Fruit fly (Drosophila melanogaster) whole organism, embryonic: ENCODE data around the gene ND-MNLL.
A peak's percentile ranks its signal among the peaks of the same experiment; 100 is the strongest.

Experiments used
- Antp ChIP-seq: fragments of 200-800 bp; sonication (Bioruptor generic); optimal IDR thresholded peaks from 3 replicates; lab custom pipeline; 2016; ENCODE audit warnings: missing biosample characterization, missing genetic modification characterization
- CG12104 ChIP-seq: fragments of 200-800 bp; sonication (Bioruptor generic); optimal IDR thresholded peaks from 3 replicates; lab custom pipeline; 2016; ENCODE audit warnings: missing biosample characterization, missing genetic modification characterization
- CG14050 ChIP-seq: fragments of 200-800 bp; sonication (Bioruptor generic); IDR thresholded peaks from 3 replicates; pipeline ENCODE4 v1.3.6; 2022; ENCODE audit warnings: missing biosample characterization, missing genetic modification characterization
- CG14441 ChIP-seq: fragments of 200-800 bp; sonication (Bioruptor generic); IDR thresholded peaks from 2 replicates; pipeline ENCODE4 v1.3.6; 2022; ENCODE audit warnings: missing biosample characterization, missing genetic modification characterization
- CG14860 ChIP-seq: fragments of 200-800 bp; sonication (Bioruptor generic); IDR thresholded peaks from 3 replicates; pipeline ENCODE4 v1.3.6; 2022; ENCODE audit warnings: missing biosample characterization, missing genetic modification characterization; ENCODE audit not compliant: partially characterized antibody
- CG15696 ChIP-seq: fragments of 200-800 bp; sonication (Bioruptor generic); optimal IDR thresholded peaks from 2 replicates; lab custom pipeline; 2019; ENCODE audit warnings: missing biosample characterization, mild to moderate bottlenecking, missing genetic modification characterization, moderate library complexity
- CG16815 ChIP-seq: fragments of 200-800 bp; sonication (Bioruptor generic); optimal IDR thresholded peaks from 3 replicates; lab custom pipeline; 2017; ENCODE audit warnings: missing biosample characterization, mild to moderate bottlenecking, missing genetic modification characterization
- CG17186 ChIP-seq: fragments of 200-800 bp; sonication (Bioruptor generic); optimal IDR thresholded peaks from 3 replicates; lab custom pipeline; 2017; ENCODE audit warnings: missing biosample characterization, missing genetic modification reagents, missing genetic modification characterization
- CG17912 ChIP-seq: fragments of 200-800 bp; sonication (Bioruptor generic); optimal IDR thresholded peaks from 2 replicates; lab custom pipeline; 2018; ENCODE audit warnings: missing biosample characterization, mild to moderate bottlenecking, missing genetic modification characterization
- CG2202 ChIP-seq: fragments of 200-800 bp; sonication (Bioruptor generic); optimal IDR thresholded peaks from 2 replicates; lab custom pipeline; 2018; ENCODE audit warnings: missing biosample characterization, mild to moderate bottlenecking, missing genetic modification characterization
- CG31441 ChIP-seq: fragments of 200-800 bp; sonication (Bioruptor generic); IDR thresholded peaks from 2 replicates; pipeline ENCODE4 v1.3.6; 2022; ENCODE audit warnings: missing biosample characterization, missing genetic modification characterization
- CG6683 ChIP-seq: fragments of 200-800 bp; sonication (Bioruptor generic); optimal IDR thresholded peaks from 2 replicates; lab custom pipeline; 2017; ENCODE audit warnings: missing biosample characterization, mild to moderate bottlenecking, missing genetic modification characterization, missing genetic modification reagents
- CG8944 ChIP-seq: fragments of 200-800 bp; sonication (Bioruptor generic); optimal IDR thresholded peaks from 3 replicates; lab custom pipeline; 2016; ENCODE audit warnings: missing biosample characterization, missing genetic modification characterization
- CG9876 ChIP-seq: fragments of 200-800 bp; sonication (Bioruptor generic); optimal IDR thresholded peaks from 2 replicates; lab custom pipeline; 2016; ENCODE audit warnings: missing biosample characterization, missing genetic modification characterization
- D ChIP-seq, 2 experiments: fragments of 200-800 bp in 1 of 2; fragments of >200 bp in 1 of 2; sonication (Bioruptor generic) in 1 of 2; optimal IDR thresholded peaks; 2 replicates in 1 of 2; 3 replicates in 1 of 2; lab custom pipeline; 2017; ENCODE audit warnings: mild to moderate bottlenecking in 1 of 2, missing biosample characterization in 1 of 2, missing genetic modification characterization in 1 of 2, missing genetic modification reagents in 1 of 2
- Dad ChIP-seq: fragments of 200-800 bp; sonication (Bioruptor generic); optimal IDR thresholded peaks from 3 replicates; lab custom pipeline; 2016; ENCODE audit warnings: missing biosample characterization, missing genetic modification characterization
- Mrtf ChIP-seq: fragments of 200-800 bp; sonication (Bioruptor generic); IDR thresholded peaks from 3 replicates; pipeline ENCODE4 v1.3.6; 2022; ENCODE audit warnings: missing biosample characterization, missing genetic modification characterization
- Scr ChIP-seq: fragments of 200-800 bp; sonication (Bioruptor generic); IDR thresholded peaks from 2 replicates; pipeline ENCODE4 v1.3.6; 2022; ENCODE audit warnings: missing biosample characterization, missing genetic modification characterization; ENCODE audit not compliant: partially characterized antibody
- az2 ChIP-seq: fragments of 200-800 bp; sonication (Bioruptor generic); optimal IDR thresholded peaks from 3 replicates; lab custom pipeline; 2016; ENCODE audit warnings: missing biosample characterization, missing genetic modification characterization
- cad ChIP-seq: fragments of >200 bp; optimal IDR thresholded peaks from 2 replicates; lab custom pipeline; 2017; ENCODE audit warnings: missing biosample characterization, missing genetic modification characterization
- chm ChIP-seq: fragments of 200-800 bp; sonication (Bioruptor generic); IDR thresholded peaks from 2 replicates; pipeline ENCODE4 v1.3.6; 2022; ENCODE audit warnings: missing biosample characterization, missing genetic modification characterization
- danr ChIP-seq: fragments of 200-800 bp; sonication (Bioruptor generic); IDR thresholded peaks from 2 replicates; pipeline ENCODE4 v1.3.6; 2022; ENCODE audit warnings: missing biosample characterization, missing genetic modification characterization
- ems ChIP-seq: fragments of 200-800 bp; sonication (Bioruptor generic); optimal IDR thresholded peaks from 3 replicates; lab custom pipeline; 2016; ENCODE audit warnings: missing biosample characterization, missing genetic modification characterization
- gce ChIP-seq: fragments of 200-800 bp; sonication (Bioruptor generic); IDR thresholded peaks from 3 replicates; pipeline ENCODE4 v1.3.6; 2022; ENCODE audit warnings: missing biosample characterization, missing genetic modification characterization
- gsb-n ChIP-seq: fragments of 200-800 bp; sonication (Bioruptor generic); optimal IDR thresholded peaks from 3 replicates; lab custom pipeline; 2018; ENCODE audit warnings: missing biosample characterization, mild to moderate bottlenecking, missing genetic modification characterization
- ken ChIP-seq: fragments of 200-800 bp; sonication (Bioruptor generic); IDR thresholded peaks from 3 replicates; pipeline ENCODE4 v1.3.6; 2022; ENCODE audit warnings: missing biosample characterization, missing genetic modification characterization
- nerfin-2 ChIP-seq: fragments of 200-800 bp; sonication (Bioruptor generic); IDR thresholded peaks from 2 replicates; pipeline ENCODE4 v1.3.6; 2022; ENCODE audit warnings: missing biosample characterization, missing genetic modification characterization; ENCODE audit not compliant: partially characterized antibody
- nom ChIP-seq: fragments of 200-800 bp; sonication (Bioruptor generic); optimal IDR thresholded peaks from 2 replicates; lab custom pipeline; 2017; ENCODE audit warnings: missing biosample characterization, missing genetic modification characterization, mild to moderate bottlenecking, moderate library complexity, missing genetic modification reagents
- pho ChIP-seq: fragments of 200-800 bp; sonication (Bioruptor generic); optimal IDR thresholded peaks from 2 replicates; lab custom pipeline; 2016; ENCODE audit warnings: missing biosample characterization, missing genetic modification characterization
- slp2 ChIP-seq: fragments of 200-800 bp; sonication (Bioruptor generic); optimal IDR thresholded peaks from 2 replicates; lab custom pipeline; 2016; ENCODE audit warnings: missing biosample characterization, missing genetic modification characterization
- twi ChIP-seq: fragments of 200-800 bp; optimal IDR thresholded peaks from 2 replicates; lab custom pipeline; 2019; ENCODE audit warnings: missing biosample characterization, mild to moderate bottlenecking, missing genetic modification characterization, moderate library complexity

Gene ND-MNLL

DNA sequence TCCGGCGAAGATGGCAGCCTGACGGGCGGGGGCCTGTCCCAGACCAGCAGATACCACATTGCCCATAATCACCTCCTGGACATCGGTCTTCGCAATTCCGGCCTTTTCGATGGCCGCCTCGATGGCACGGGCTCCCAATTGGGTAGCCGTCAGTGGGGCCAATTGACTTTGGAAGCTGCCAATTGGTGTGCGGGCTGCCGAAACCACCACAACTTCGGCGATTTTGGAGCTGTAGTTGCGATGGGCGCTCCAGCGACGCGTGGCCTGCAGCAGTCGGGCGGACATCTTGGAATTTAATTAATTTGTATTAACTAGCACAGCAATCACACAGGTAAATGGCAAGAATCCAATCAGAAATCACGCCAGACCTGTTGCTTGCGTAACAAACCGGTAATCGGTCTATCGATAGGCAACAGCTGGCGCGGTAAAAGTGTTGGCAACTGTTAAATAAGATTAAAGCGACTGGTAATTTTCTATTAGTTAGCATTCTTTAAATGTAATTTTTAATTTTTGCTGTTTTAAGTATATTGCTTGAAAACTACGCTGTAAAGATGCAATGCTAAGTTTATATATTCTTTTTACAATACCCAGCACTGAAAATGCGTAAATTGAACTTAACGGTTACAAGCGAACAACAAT, 5.1 kb downstream of the ND-MNLL start, which contains the start of gene Acat1 (continued):
- TF ChIP-seq Scr (GFP tag; lab: Robert Waterston, UW) (peak; percentile 51), gsb-n (tag; lab: Kevin White, UChicago) (peak; percentile 44), ken (GFP tag; lab: Robert Waterston, UW) (peak; percentile 76; the same call in 1 of the 3 replicates), CG14441 (GFP tag; lab: Robert Waterston, UW) (peak; percentile 58)

DNA sequence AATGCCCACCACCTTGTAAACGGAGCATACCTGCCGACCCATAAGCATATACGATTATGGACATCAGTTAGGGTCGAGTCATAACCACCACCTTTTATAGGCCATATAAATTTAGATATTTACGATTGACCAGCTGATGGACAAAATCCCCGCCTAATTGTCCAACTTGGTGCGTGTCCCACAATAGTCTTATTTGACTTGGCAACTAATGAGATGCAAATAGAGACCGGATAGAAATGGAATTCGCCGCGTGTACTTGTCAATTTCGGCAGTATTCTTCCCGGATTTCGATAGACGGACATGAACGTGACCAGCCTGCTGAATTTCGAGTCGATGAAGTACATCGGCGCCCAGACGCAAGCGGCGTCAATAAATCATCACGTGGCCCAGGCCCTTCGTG, 9.2 kb downstream of the ND-MNLL start, which contains the start of gene Ir7g:
Gene Ir7g (plus strand): TSS at position 301 of the 400 bp plus-strand sequence.
- no peak for TF ChIP-seq CG2202 (tag; lab: Kevin White, UChicago)
- TF ChIP-seq, all 482 proteins: peak for 0

DNA sequence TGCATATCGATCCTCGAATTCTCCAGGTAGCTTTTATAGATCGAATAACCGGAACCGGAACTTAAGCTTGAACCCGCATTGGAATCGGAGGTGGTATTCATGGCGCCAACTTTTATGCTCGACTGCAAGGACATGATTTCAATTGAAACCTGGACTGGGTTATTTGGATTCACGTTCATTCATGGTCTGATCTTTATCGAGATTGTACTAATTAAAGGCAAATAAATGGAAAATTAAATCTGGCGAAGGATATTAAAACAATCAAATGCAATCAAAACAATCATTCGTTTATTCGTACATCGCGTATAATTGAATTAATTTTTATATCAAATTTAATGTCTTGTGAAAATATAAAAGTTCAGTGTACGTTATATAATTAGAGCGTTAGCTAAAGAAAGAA, 9.7 kb downstream of the ND-MNLL start, which contains the start of gene Ir7f:
Gene Ir7f (minus strand): TSS at position 101 of the 400 bp plus-strand sequence.
- TF ChIP-seq cad (GFP tag; lab: Kevin White, UChicago), result no peak
- TF ChIP-seq nom (GFP tag; lab: Kevin White, UChicago), result no peak
- TF ChIP-seq Antp (GFP tag; lab: Kevin White, UChicago), result no peak
- no peak for TF ChIP-seq CG8944 (GFP tag; lab: Kevin White, UChicago)
- TF ChIP-seq CG17186 (GFP tag; lab: Kevin White, UChicago), result no peak
- TF ChIP-seq chm, result no peak
- TF ChIP-seq slp2 (GFP tag; lab: Kevin White, UChicago), result no peak
- no peak for TF ChIP-seq CG15696 (tag; lab: Kevin White, UChicago)
- no peak for TF ChIP-seq Mrtf
- no peak for TF ChIP-seq CG16815 (GFP tag; lab: Kevin White, UChicago)
- TF ChIP-seq gce (GFP tag; lab: Robert Waterston, UW), result no peak
- no peak for TF ChIP-seq nerfin-2 (GFP tag; lab: Robert Waterston, UW)
- no peak for TF ChIP-seq az2 (GFP tag; lab: Kevin White, UChicago)
- no peak for TF ChIP-seq D (optimal IDR thresholded peaks at IDR 0.05; lab: Kevin White, UChicago)
- no peak for TF ChIP-seq D (GFP tag; optimal IDR thresholded peaks at IDR 0.05; lab: Kevin White, UChicago)
- TF ChIP-seq CG6683 (GFP tag; lab: Kevin White, UChicago), result no peak
- no peak for TF ChIP-seq CG14860 (GFP tag; lab: Robert Waterston, UW)
- TF ChIP-seq, all 482 proteins: peak for 0

DNA sequence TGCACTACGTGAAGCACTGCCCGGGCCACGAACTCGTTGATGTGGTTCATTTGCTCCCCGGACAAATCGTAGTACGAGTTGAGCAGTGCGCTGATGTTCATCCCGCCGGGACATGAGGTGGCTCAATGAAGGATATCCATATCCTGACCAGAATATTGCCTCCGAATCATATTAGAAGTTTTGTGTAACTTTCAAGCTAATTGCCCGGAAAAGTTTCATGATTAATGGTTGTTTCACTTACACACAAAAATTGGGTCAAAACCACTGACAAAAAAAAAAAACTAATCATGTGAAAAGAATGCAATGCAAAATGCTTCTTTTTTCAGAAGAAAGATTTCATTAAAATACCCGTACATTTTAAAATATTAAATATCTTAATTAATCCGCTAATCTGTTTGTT, 12.0 kb downstream of the ND-MNLL start, which contains the start of gene Ir7e:
Gene Ir7e (minus strand): TSS at position 101 of the 400 bp plus-strand sequence.
- TF ChIP-seq CG12104 (GFP tag; lab: Kevin White, UChicago), result no peak
- TF ChIP-seq pho, result no peak
- TF ChIP-seq CG14050 (GFP tag; lab: Robert Waterston, UW), result no peak
- no peak for TF ChIP-seq twi (tag; lab: Kevin White, UChicago)

DNA sequence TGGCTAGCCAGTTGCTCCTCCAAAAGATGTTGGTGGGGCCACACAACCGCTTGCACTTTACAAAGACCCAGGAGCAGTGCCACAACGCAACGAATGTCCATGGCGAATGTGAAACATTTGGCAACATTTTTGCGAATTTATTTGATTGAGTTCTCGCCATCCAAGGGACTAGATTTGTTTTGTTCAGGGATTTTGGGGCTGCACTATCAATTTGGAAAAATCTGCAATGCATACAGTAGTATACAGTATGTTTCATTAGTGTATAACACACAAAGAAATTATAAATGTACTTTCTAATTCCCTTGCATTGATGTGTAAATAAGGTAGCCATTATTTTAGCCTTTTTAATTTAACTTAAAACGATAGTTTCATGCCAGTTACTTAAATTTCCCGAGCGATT, 14.9 kb downstream of the ND-MNLL start, which contains the start of gene Ir7d:
Gene Ir7d (minus strand): TSS at position 101 of the 400 bp plus-strand sequence.
- TF ChIP-seq CG31441, result no peak
- no peak for TF ChIP-seq CG17912
- TF ChIP-seq CG17186 (GFP tag; lab: Kevin White, UChicago), result no peak
- no peak for TF ChIP-seq ems (GFP tag; lab: Kevin White, UChicago)
- TF ChIP-seq Dad (GFP tag; lab: Kevin White, UChicago), result no peak
- TF ChIP-seq danr (GFP tag; lab: Robert Waterston, UW), result no peak
- TF ChIP-seq CG9876, result no peak
